Worm (Caenorhabditis elegans): Measurements from ENCODE around the gene Y53G8AM.4.

ce11 chrIII:3294283-3294793 lies 38.9 kb upstream of the Y53G8AM.4 start, which contains the start of the genes Y53G8AR.8 and Y53G8AR.6:
- no peak for TF ChIP-seq ama-1 (optimal IDR thresholded peaks at IDR 0.05)
- no peak for TF ChIP-seq hlh-11 (tag; optimal IDR thresholded peaks at IDR 0.05)
- TF ChIP-seq mdt-29 (GFP tag; IDR thresholded peaks at IDR 0.05) = no peak
- TF ChIP-seq mdl-1 (tag; optimal IDR thresholded peaks at IDR 0.05) = no peak
- no peak for TF ChIP-seq dve-1 (tag; optimal IDR thresholded peaks at IDR 0.05; ENCODE audit: insufficient read depth)
- TF ChIP-seq aly-2 (tag; optimal IDR thresholded peaks at IDR 0.05) = no peak
- no peak for TF ChIP-seq lim-7 (GFP tag; IDR thresholded peaks at IDR 0.05)
- no peak for TF ChIP-seq nhr-111 (GFP tag; optimal IDR thresholded peaks at IDR 0.05)
- no peak for TF ChIP-seq lin-38 (GFP tag; IDR thresholded peaks at IDR 0.05)
- TF ChIP-seq zip-11 (GFP tag; IDR thresholded peaks at IDR 0.05) = no peak

Measured in whole organism, L4 larva.